Worm (Caenorhabditis elegans) whole organism, L4/young adult: ENCODE data around the gene Y49E10.16.

Experiments used
- W03F9.2 ChIP-seq: fragments of 150-350 bp; optimal IDR thresholded peaks from 2 replicates; lab custom pipeline; 2014; ENCODE audit warnings: missing biosample characterization, missing genetic modification characterization
- dao-5 ChIP-seq: sonication (generic microtip); optimal IDR thresholded peaks from 2 replicates; lab custom pipeline; 2016; ENCODE audit warnings: missing genotype, missing genetic modification characterization, moderate library complexity, missing compliant biosample characterization
- him-1 ChIP-seq: sonication (generic microtip); optimal IDR thresholded peaks from 2 replicates; lab custom pipeline; 2016; ENCODE audit warnings: missing genotype, missing genetic modification reagents, missing genetic modification characterization, missing compliant biosample characterization

ce11 chrIII:12455651-12456420 is 25.5 kb downstream of the Y49E10.16 start:
- TF ChIP-seq W03F9.2 (tag; lab: Kevin White, UChicago) (no peak), him-1 (no peak), dao-5 (tag; lab: Kevin White, UChicago) (no peak)
